Fruit fly (Drosophila melanogaster) whole organism, embryonic: ENCODE results near the gene pim.

Experiments
- Atf3 ChIP-seq: fragments of 200-800 bp; sonication (Bioruptor generic); optimal IDR thresholded peaks from 3 replicates; lab custom pipeline; 2016; ENCODE audit warnings: missing biosample characterization, missing genetic modification characterization
- CG1024 ChIP-seq: fragments of 200-800 bp; sonication (Bioruptor generic); IDR thresholded peaks from 2 replicates; pipeline ENCODE4 v1.3.6; 2022; ENCODE audit warnings: missing biosample characterization, missing genetic modification characterization
- CG12769 ChIP-seq: fragments of 200-800 bp; sonication (Bioruptor generic); optimal IDR thresholded peaks from 2 replicates; lab custom pipeline; 2019; ENCODE audit warnings: missing biosample characterization, mild to moderate bottlenecking, missing genetic modification characterization, moderate library complexity
- CG13894 ChIP-seq: fragments of 200-800 bp; sonication (Bioruptor generic); optimal IDR thresholded peaks from 3 replicates; lab custom pipeline; 2018; ENCODE audit warnings: missing biosample characterization, mild to moderate bottlenecking, missing genetic modification characterization, moderate library complexity
- CG15011 ChIP-seq: fragments of 200-800 bp; sonication (Bioruptor generic); optimal IDR thresholded peaks from 3 replicates; lab custom pipeline; 2018; ENCODE audit warnings: missing biosample characterization, mild to moderate bottlenecking, missing genetic modification characterization
- CG15269 ChIP-seq: fragments of 200-800 bp; sonication (Bioruptor generic); optimal IDR thresholded peaks from 2 replicates; lab custom pipeline; 2018; ENCODE audit warnings: missing biosample characterization, mild to moderate bottlenecking, missing genetic modification characterization, moderate library complexity
- CG15601 ChIP-seq: fragments of 200-800 bp; sonication (Bioruptor generic); optimal IDR thresholded peaks from 3 replicates; lab custom pipeline; 2019; ENCODE audit warnings: missing biosample characterization, mild to moderate bottlenecking, missing genetic modification characterization, moderate library complexity
- CG1647 ChIP-seq: fragments of 200-800 bp; sonication (Bioruptor generic); optimal IDR thresholded peaks from 3 replicates; lab custom pipeline; 2016; ENCODE audit warnings: missing biosample characterization, missing genetic modification characterization
- CG17361 ChIP-seq: fragments of 200-800 bp; sonication (Bioruptor generic); IDR thresholded peaks from 3 replicates; pipeline ENCODE4 v1.3.6; 2022; ENCODE audit warnings: missing biosample characterization, missing genetic modification characterization
- CG18764 ChIP-seq: fragments of 200-800 bp; sonication (Bioruptor generic); optimal IDR thresholded peaks from 3 replicates; lab custom pipeline; 2016; ENCODE audit warnings: missing biosample characterization, missing genetic modification characterization
- CG30020 ChIP-seq: fragments of 200-800 bp; optimal IDR thresholded peaks from 2 replicates; lab custom pipeline; 2019; ENCODE audit warnings: missing biosample characterization, mild to moderate bottlenecking, missing genetic modification characterization, moderate library complexity
- CG30403 ChIP-seq: fragments of 200-800 bp; sonication (Bioruptor generic); optimal IDR thresholded peaks from 3 replicates; lab custom pipeline; 2016; ENCODE audit warnings: missing biosample characterization, missing genetic modification characterization
- CG31388 ChIP-seq: fragments of 200-800 bp; sonication (Bioruptor generic); optimal IDR thresholded peaks from 2 replicates; lab custom pipeline; 2016; ENCODE audit warnings: missing biosample characterization, missing genetic modification characterization
- CG33557 ChIP-seq: fragments of 200-800 bp; sonication (Bioruptor generic); optimal IDR thresholded peaks from 2 replicates; lab custom pipeline; 2019; ENCODE audit warnings: missing biosample characterization, mild to moderate bottlenecking, missing genetic modification characterization, moderate library complexity
- CG34376 ChIP-seq: fragments of 200-800 bp; sonication (Bioruptor generic); optimal IDR thresholded peaks from 2 replicates; lab custom pipeline; 2018; ENCODE audit warnings: missing biosample characterization, mild to moderate bottlenecking, missing genetic modification characterization
- CG6689 ChIP-seq: fragments of 200-800 bp; sonication (Bioruptor generic); IDR thresholded peaks from 2 replicates; pipeline ENCODE4 v1.3.6; 2022; ENCODE audit warnings: missing biosample characterization, missing genetic modification characterization
- CG7745 ChIP-seq: fragments of 200-800 bp; sonication (Bioruptor generic); optimal IDR thresholded peaks from 2 replicates; lab custom pipeline; 2018; ENCODE audit warnings: missing biosample characterization, mild to moderate bottlenecking, missing genetic modification characterization, moderate library complexity
- CG7786 ChIP-seq: fragments of 200-800 bp; sonication (Bioruptor generic); optimal IDR thresholded peaks from 2 replicates; lab custom pipeline; 2016; ENCODE audit warnings: missing biosample characterization, missing genetic modification characterization
- CG7987 ChIP-seq: fragments of 200-800 bp; sonication (Bioruptor generic); optimal IDR thresholded peaks from 2 replicates; lab custom pipeline; 2018; ENCODE audit warnings: missing biosample characterization, mild to moderate bottlenecking, missing genetic modification characterization, moderate library complexity
- CG8281 ChIP-seq: fragments of 200-800 bp; sonication (Bioruptor generic); optimal IDR thresholded peaks from 2 replicates; lab custom pipeline; 2018; ENCODE audit warnings: missing biosample characterization, mild to moderate bottlenecking, missing genetic modification characterization, moderate library complexity
- Camta ChIP-seq: fragments of 200-800 bp; sonication (Bioruptor generic); optimal IDR thresholded peaks from 2 replicates; lab custom pipeline; 2016; ENCODE audit warnings: missing biosample characterization, missing genetic modification characterization
- D19B ChIP-seq: fragments of 200-800 bp; sonication (Bioruptor generic); optimal IDR thresholded peaks from 2 replicates; lab custom pipeline; 2017; ENCODE audit warnings: missing biosample characterization, mild to moderate bottlenecking, missing genetic modification characterization
- Dip3 ChIP-seq: fragments of 200-800 bp; sonication (Bioruptor generic); optimal IDR thresholded peaks from 3 replicates; lab custom pipeline; 2016; ENCODE audit warnings: missing biosample characterization, missing genetic modification characterization
- HLH3B ChIP-seq: fragments of 200-800 bp; sonication (Bioruptor generic); IDR thresholded peaks from 2 replicates; pipeline ENCODE4 v1.3.6; 2022; ENCODE audit warnings: missing biosample characterization, missing genetic modification characterization
- Lhr ChIP-seq: fragments of 200-800 bp; sonication (Bioruptor generic); optimal IDR thresholded peaks from 3 replicates; lab custom pipeline; 2017; ENCODE audit warnings: mild to moderate bottlenecking, missing biosample characterization, missing genetic modification reagents, missing genetic modification characterization
- Max ChIP-seq: fragments of 200-800 bp; sonication (Bioruptor generic); optimal IDR thresholded peaks from 2 replicates; lab custom pipeline; 2016; ENCODE audit warnings: missing biosample characterization, mild to moderate bottlenecking, missing genetic modification characterization
- Myb ChIP-seq: fragments of 200-800 bp; sonication (Bioruptor generic); optimal IDR thresholded peaks from 2 replicates; lab custom pipeline; 2016; ENCODE audit warnings: missing biosample characterization, missing genetic modification characterization
- Ptx1 ChIP-seq: fragments of 200-800 bp; sonication (Bioruptor generic); IDR thresholded peaks from 2 replicates; pipeline ENCODE4 v1.3.6; 2022; ENCODE audit warnings: missing biosample characterization, missing genetic modification characterization
- Sry-δ ChIP-seq: fragments of 200-800 bp; sonication (Bioruptor generic); optimal IDR thresholded peaks from 2 replicates; lab custom pipeline; 2016; ENCODE audit warnings: missing biosample characterization, missing genetic modification characterization
- YL-1 ChIP-seq: fragments of 200-800 bp; sonication (Bioruptor generic); optimal IDR thresholded peaks from 3 replicates; lab custom pipeline; 2017; ENCODE audit warnings: missing biosample characterization, mild to moderate bottlenecking, missing genetic modification characterization
- ato ChIP-seq: fragments of 200-800 bp; sonication (Bioruptor generic); IDR thresholded peaks from 2 replicates; pipeline ENCODE4 v1.3.6; 2022; ENCODE audit warnings: missing biosample characterization, missing genetic modification characterization; ENCODE audit not compliant: partially characterized antibody
- corto ChIP-seq: fragments of 200-800 bp; sonication (Bioruptor generic); optimal IDR thresholded peaks from 2 replicates; lab custom pipeline; 2016; ENCODE audit warnings: missing biosample characterization, mild to moderate bottlenecking, missing genetic modification characterization, moderate library complexity
- emc ChIP-seq: fragments of 200-800 bp; sonication (Bioruptor generic); optimal IDR thresholded peaks from 2 replicates; lab custom pipeline; 2016; ENCODE audit warnings: missing biosample characterization, missing genetic modification characterization
- eve ChIP-seq, 2 experiments: fragments of >200 bp; optimal IDR thresholded peaks; 2 replicates each; lab custom pipeline; 2017; ENCODE audit warnings: missing biosample characterization in 2 of 2, missing genetic modification characterization in 2 of 2
- exex ChIP-seq: fragments of 200-800 bp; sonication (Bioruptor generic); optimal IDR thresholded peaks from 4 replicates; lab custom pipeline; 2018; ENCODE audit warnings: missing biosample characterization, mild to moderate bottlenecking, missing genetic modification characterization, moderate library complexity
- gcm2 ChIP-seq: fragments of 200-800 bp; sonication (Bioruptor generic); optimal IDR thresholded peaks from 2 replicates; lab custom pipeline; 2016; ENCODE audit warnings: missing biosample characterization, missing genetic modification characterization
- gsb-n ChIP-seq: fragments of 200-800 bp; sonication (Bioruptor generic); optimal IDR thresholded peaks from 3 replicates; lab custom pipeline; 2018; ENCODE audit warnings: missing biosample characterization, mild to moderate bottlenecking, missing genetic modification characterization
- kay ChIP-seq: fragments of 200-800 bp; sonication (Bioruptor generic); optimal IDR thresholded peaks from 2 replicates; lab custom pipeline; 2016; ENCODE audit warnings: missing biosample characterization, missing genetic modification characterization
- lab ChIP-seq: fragments of 200-800 bp; sonication (Bioruptor generic); optimal IDR thresholded peaks from 3 replicates; lab custom pipeline; 2017; ENCODE audit warnings: missing biosample characterization, missing genetic modification characterization, mild to moderate bottlenecking, moderate library complexity, missing genetic modification reagents
- onecut ChIP-seq: fragments of 200-800 bp; sonication (Bioruptor generic); IDR thresholded peaks from 2 replicates; pipeline ENCODE4 v1.3.6; 2022; ENCODE audit warnings: missing biosample characterization, missing genetic modification characterization
- pb ChIP-seq: fragments of 200-800 bp; sonication (Bioruptor generic); optimal IDR thresholded peaks from 3 replicates; lab custom pipeline; 2016; ENCODE audit warnings: missing biosample characterization, missing genetic modification characterization
- pros ChIP-seq: fragments of 200-800 bp; sonication (Bioruptor generic); optimal IDR thresholded peaks from 3 replicates; lab custom pipeline; 2019; ENCODE audit warnings: missing biosample characterization, mild to moderate bottlenecking, missing genetic modification characterization, moderate library complexity
- ranshi ChIP-seq: fragments of 200-800 bp; sonication (Bioruptor generic); IDR thresholded peaks from 2 replicates; pipeline ENCODE4 v1.3.6; 2022; ENCODE audit warnings: missing biosample characterization, missing genetic modification characterization
- repo ChIP-seq: fragments of 200-800 bp; sonication (Bioruptor generic); optimal IDR thresholded peaks from 2 replicates; lab custom pipeline; 2016; ENCODE audit warnings: missing biosample characterization, missing genetic modification characterization
- sim ChIP-seq: fragments of 200-800 bp; sonication (Bioruptor generic); IDR thresholded peaks from 2 replicates; pipeline ENCODE4 v1.3.6; 2022; ENCODE audit warnings: missing biosample characterization, missing genetic modification characterization
- tup ChIP-seq: fragments of 200-800 bp; sonication (Bioruptor generic); optimal IDR thresholded peaks from 2 replicates; lab custom pipeline; 2016; ENCODE audit warnings: missing biosample characterization, mild to moderate bottlenecking, missing genetic modification characterization, moderate library complexity
- unc-4 ChIP-seq: fragments of 200-800 bp; sonication (Bioruptor generic); IDR thresholded peaks from 2 replicates; pipeline ENCODE4 v1.3.6; 2022; ENCODE audit warnings: missing biosample characterization, missing genetic modification characterization; ENCODE audit not compliant: partially characterized antibody
- vfl ChIP-seq: fragments of 200-800 bp; sonication (Bioruptor generic); optimal IDR thresholded peaks from 2 replicates; lab custom pipeline; 2016; ENCODE audit warnings: missing biosample characterization, missing genetic modification characterization
- z ChIP-seq: fragments of 200-800 bp; sonication (Bioruptor generic); IDR thresholded peaks from 3 replicates; pipeline ENCODE4 v1.3.6; 2022; ENCODE audit warnings: missing biosample characterization, missing genetic modification characterization
- zfh2 ChIP-seq: fragments of 200-800 bp; sonication (Bioruptor generic); optimal IDR thresholded peaks from 2 replicates; lab custom pipeline; 2016; ENCODE audit warnings: missing biosample characterization, missing genetic modification characterization

The pim gene

dm6 chr2L:10334854-10335277 lies 27.9 kb upstream of the pim start (continued):
- TF ChIP-seq CG6689 (GFP tag; lab: Robert Waterston, UW) (peak; percentile 32; the same call in 1 of the 2 replicates), CG34376 (peak; percentile 99), CG7786 (GFP tag; lab: Kevin White, UChicago) (peak; percentile 30), CG13894 (tag; lab: Kevin White, UChicago) (peak; percentile 93), CG15011 (GFP tag; lab: Kevin White, UChicago) (peak; percentile 45), Max (GFP tag; lab: Kevin White, UChicago) (peak; percentile 6), onecut (GFP tag; lab: Robert Waterston, UW) (peak; percentile 74), Sry-δ (GFP tag; lab: Kevin White, UChicago) (peak; percentile 54), gcm2 (GFP tag; lab: Kevin White, UChicago) (peak; percentile 22), Dip3 (no peak), CG30403 (GFP tag; lab: Kevin White, UChicago) (peak; percentile 13), tup (GFP tag; lab: Kevin White, UChicago) (no peak), repo (peak; percentile 23), CG8281 (tag; lab: Kevin White, UChicago) (peak; percentile 23), YL-1 (GFP tag; lab: Kevin White, UChicago) (peak; percentile 88), pb (GFP tag; lab: Kevin White, UChicago) (peak; percentile 16), pros (GFP tag; lab: Kevin White, UChicago) (peak; percentile 74), CG7745 (tag; lab: Kevin White, UChicago) (peak; percentile 66), CG1647 (GFP tag; lab: Kevin White, UChicago) (peak; percentile 61), Atf3 (GFP tag; lab: Kevin White, UChicago) (no peak), CG12769 (peak; percentile 95), CG15269 (peak; percentile 36), zfh2 (GFP tag; lab: Kevin White, UChicago) (peak; percentile 47), CG1024 (GFP tag; lab: Robert Waterston, UW) (peak; percentile 75; the same call in 1 of the 2 replicates), lab (GFP tag; lab: Kevin White, UChicago) (peak; percentile 93), sim (GFP tag; lab: Robert Waterston, UW) (no peak), Camta (GFP tag; lab: Kevin White, UChicago) (peak; percentile 36), CG33557 (GFP tag; lab: Kevin White, UChicago) (peak; percentile 76), kay (GFP tag; lab: Kevin White, UChicago) (peak; percentile 90), corto (GFP tag; lab: Kevin White, UChicago) (no peak), vfl (GFP tag; lab: Kevin White, UChicago) (peak; percentile 17), ranshi (GFP tag; lab: Robert Waterston, UW) (peak; percentile 46; the same call in 1 of the 2 replicates), unc-4 (peak; percentile 67), CG31388 (GFP tag; lab: Kevin White, UChicago) (no peak), CG18764 (no peak), Lhr (peak; percentile 24), Myb (GFP tag; lab: Kevin White, UChicago) (peak; percentile 9), HLH3B (GFP tag; lab: Robert Waterston, UW) (peak; percentile 32; the same call in 1 of the 2 replicates), gsb-n (tag; lab: Kevin White, UChicago) (peak; percentile 59), exex (tag; lab: Kevin White, UChicago) (peak; percentile 97), emc (GFP tag; lab: Kevin White, UChicago) (no peak), D19B (GFP tag; lab: Kevin White, UChicago) (peak; percentile 54), Ptx1 (peak; percentile 35; the same call in 1 of the 2 replicates), CG15601 (peak; percentile 77), CG30020 (tag; lab: Kevin White, UChicago) (peak; percentile 96), ato (GFP tag; lab: Robert Waterston, UW) (peak; percentile 13; the same call in 1 of the 2 replicates), CG17361 (GFP tag; lab: Robert Waterston, UW) (peak; percentile 50; the same call in 2 of the 3 replicates), z (no peak), eve (GFP tag; optimal IDR thresholded peaks at IDR 0.05; lab: Kevin White, UChicago) (peak in 1 of 2 experiments; percentile 95), CG7987 (peak; percentile 87)
